Worm (Caenorhabditis elegans) whole organism, young adult: ENCODE data around the gene C08A9.3.

ENCODE experiments used
- B0336.3 ChIP-seq: fragments of 200-800 bp; sonication (Bioruptor generic); IDR thresholded peaks from 2 replicates; pipeline ENCODE4 v1.3.6; 2022; ENCODE audit warnings: missing genetic modification characterization, missing compliant biosample characterization
- C06A6.2 ChIP-seq: fragments of 200-800 bp; sonication (Bioruptor generic); conservative IDR thresholded peaks from 2 replicates; pipeline ENCODE4 v1.3.6; 2022; ENCODE audit warnings: missing genetic modification characterization, missing compliant biosample characterization
- C17E4.6 ChIP-seq: fragments of 200-800 bp; sonication (Bioruptor generic); IDR thresholded peaks from 2 replicates; pipeline ENCODE4 v1.3.6; 2022; ENCODE audit warnings: missing genetic modification reagents, missing genetic modification characterization, missing compliant biosample characterization
- D2030.7 ChIP-seq: fragments of 200-800 bp; sonication (Bioruptor generic); IDR thresholded peaks from 2 replicates; pipeline ENCODE4 v1.3.6; 2022; ENCODE audit warnings: missing genetic modification reagents, missing genetic modification characterization, missing compliant biosample characterization
- F10E7.11 ChIP-seq: sonication (generic microtip); optimal IDR thresholded peaks from 2 replicates; lab custom pipeline; 2017; ENCODE audit warnings: mild to moderate bottlenecking, missing genetic modification characterization, moderate library complexity, missing compliant biosample characterization
- F55B11.4 ChIP-seq: sonication (generic microtip); optimal IDR thresholded peaks from 2 replicates; lab custom pipeline; 2016; ENCODE audit warnings: missing compliant biosample characterization, missing genetic modification characterization, borderline replicate concordance; ENCODE audit not compliant: insufficient read depth
- T26A5.8 ChIP-seq: sonication (generic microtip); optimal IDR thresholded peaks from 2 replicates; lab custom pipeline; 2016; ENCODE audit warnings: missing genetic modification characterization, missing compliant biosample characterization
- Y95B8A.8 ChIP-seq: fragments of 200-800 bp; sonication (Bioruptor generic); IDR thresholded peaks from 2 replicates; pipeline ENCODE4 v1.3.6; 2022; ENCODE audit warnings: missing genetic modification reagents, missing genetic modification characterization, missing compliant biosample characterization
- ama-1 ChIP-seq, 3 experiments: fragments of 150-350 bp in 1 of 3; sonication (generic microtip) in 2 of 3; optimal IDR thresholded peaks; 2 replicates each; lab custom pipeline; 2014 to 2018; ENCODE audit warnings: missing biosample characterization in 2 of 3, missing genetic modification characterization in 2 of 3, missing genetic modification reagents in 2 of 3
- aptf-3 ChIP-seq: fragments of 200-800 bp; sonication (Bioruptor generic); IDR thresholded peaks from 2 replicates; pipeline ENCODE4 v1.3.6; 2022; ENCODE audit warnings: missing genetic modification characterization, missing compliant biosample characterization
- athp-1 ChIP-seq: sonication (generic microtip); optimal IDR thresholded peaks from 2 replicates; lab custom pipeline; 2017; ENCODE audit warnings: mild to moderate bottlenecking, missing genetic modification characterization, missing compliant biosample characterization
- attf-5 ChIP-seq: fragments of 200-800 bp; sonication (Bioruptor generic); optimal IDR thresholded peaks from 2 replicates; lab custom pipeline; 2018; ENCODE audit warnings: mild to moderate bottlenecking, missing genetic modification characterization, missing compliant biosample characterization
- bed-1 ChIP-seq: fragments of 200-800 bp; sonication (Bioruptor generic); IDR thresholded peaks from 2 replicates; pipeline ENCODE4 v1.3.6; 2022; ENCODE audit warnings: missing genetic modification reagents, missing genetic modification characterization, missing compliant biosample characterization
- cebp-2 ChIP-seq: fragments of 200-800 bp; sonication (Bioruptor generic); IDR thresholded peaks from 2 replicates; pipeline ENCODE4 v1.3.6; 2022; ENCODE audit warnings: missing genetic modification characterization, missing compliant biosample characterization
- ceh-100 ChIP-seq: fragments of 200-800 bp; sonication (Bioruptor generic); IDR thresholded peaks from 2 replicates; pipeline ENCODE4 v1.3.6; 2022; ENCODE audit warnings: missing genetic modification reagents, missing genetic modification characterization, missing compliant biosample characterization
- ceh-27 ChIP-seq: fragments of 200-800 bp; sonication (Bioruptor generic); optimal IDR thresholded peaks from 2 replicates; lab custom pipeline; 2018; ENCODE audit warnings: mild to moderate bottlenecking, missing genetic modification characterization, moderate library complexity, missing compliant biosample characterization
- ceh-40 ChIP-seq: fragments of 200-800 bp; sonication (Bioruptor generic); IDR thresholded peaks from 2 replicates; pipeline ENCODE4 v1.3.6; 2022; ENCODE audit warnings: missing genetic modification characterization, missing compliant biosample characterization
- chd-7 ChIP-seq: sonication (generic microtip); optimal IDR thresholded peaks from 2 replicates; lab custom pipeline; 2016; ENCODE audit warnings: mild to moderate bottlenecking, missing genetic modification characterization, moderate library complexity, missing compliant biosample characterization
- ekl-4 ChIP-seq: fragments of 200-800 bp; sonication (Bioruptor generic); IDR thresholded peaks from 2 replicates; pipeline ENCODE4 v1.3.6; 2022; ENCODE audit warnings: missing genetic modification reagents, missing genetic modification characterization, missing compliant biosample characterization
- ets-4 ChIP-seq: fragments of 200-800 bp; sonication (Bioruptor generic); optimal IDR thresholded peaks from 2 replicates; lab custom pipeline; 2018; ENCODE audit warnings: mild to moderate bottlenecking, missing genetic modification characterization, missing compliant biosample characterization
- hlh-26 ChIP-seq: fragments of 200-800 bp; sonication (Bioruptor generic); conservative IDR thresholded peaks from 2 replicates; pipeline ENCODE4 v1.3.6; 2022; ENCODE audit warnings: missing genetic modification reagents, missing genetic modification characterization, missing compliant biosample characterization
- hmg-1.2 ChIP-seq: fragments of 200-800 bp; sonication (Bioruptor generic); IDR thresholded peaks from 2 replicates; pipeline ENCODE4 v1.3.6; 2022; ENCODE audit warnings: missing genetic modification reagents, missing genetic modification characterization, missing compliant biosample characterization
- lag-1 ChIP-seq: fragments of 200-800 bp; sonication (Bioruptor generic); IDR thresholded peaks from 2 replicates; pipeline ENCODE4 v1.3.6; 2022; ENCODE audit warnings: missing genetic modification reagents, missing genetic modification characterization, missing compliant biosample characterization
- let-607 ChIP-seq, 2 experiments: fragments of 200-800 bp in 1 of 2; sonication (Bioruptor generic) in 1 of 2; sonication (generic microtip) in 1 of 2; optimal IDR thresholded peaks; 2 replicates each; lab custom pipeline; 2016 to 2018; ENCODE audit warnings: mild to moderate bottlenecking in 2 of 2, missing compliant biosample characterization in 2 of 2, missing genetic modification characterization in 2 of 2, moderate library complexity in 2 of 2, missing genotype in 1 of 2
- lin-26 ChIP-seq: fragments of 200-800 bp; sonication (Bioruptor generic); IDR thresholded peaks from 2 replicates; pipeline ENCODE4 v1.3.6; 2022; ENCODE audit warnings: missing genetic modification reagents, missing genetic modification characterization, missing compliant biosample characterization
- lin-35 ChIP-seq, 3 experiments: fragments of 150-350 bp in 2 of 3; sonication (generic microtip) in 1 of 3; optimal IDR thresholded peaks; 2 replicates each; lab custom pipeline; 2014 to 2018; ENCODE audit warnings: missing biosample characterization in 3 of 3, missing genetic modification characterization in 3 of 3, missing genetic modification reagents in 3 of 3
- lin-40 ChIP-seq: sonication (generic microtip); optimal IDR thresholded peaks from 2 replicates; lab custom pipeline; 2016; ENCODE audit warnings: missing genetic modification characterization, mild to moderate bottlenecking, missing compliant biosample characterization, missing genotype, missing genetic modification reagents
- lir-1 ChIP-seq: fragments of 200-800 bp; sonication (Bioruptor generic); conservative IDR thresholded peaks from 2 replicates; pipeline ENCODE4 v1.3.6; 2022; ENCODE audit warnings: missing genetic modification reagents, missing genetic modification characterization, missing compliant biosample characterization
- lsy-27 ChIP-seq: sonication (generic microtip); optimal IDR thresholded peaks from 2 replicates; lab custom pipeline; 2017; ENCODE audit warnings: missing genetic modification characterization, mild to moderate bottlenecking, missing compliant biosample characterization, antibody characterized with exemption, missing genotype, borderline replicate concordance; ENCODE audit not compliant: insufficient read depth
- madf-6 ChIP-seq: fragments of 200-800 bp; sonication (Bioruptor generic); IDR thresholded peaks from 2 replicates; pipeline ENCODE4 v1.3.6; 2022; ENCODE audit warnings: missing genetic modification reagents, missing genetic modification characterization, missing compliant biosample characterization
- madf-8 ChIP-seq: fragments of 200-800 bp; sonication (Bioruptor generic); conservative IDR thresholded peaks from 2 replicates; pipeline ENCODE4 v1.3.6; 2022; ENCODE audit warnings: missing genetic modification reagents, missing genetic modification characterization, missing compliant biosample characterization
- mel-28 ChIP-seq: sonication (generic microtip); optimal IDR thresholded peaks from 2 replicates; lab custom pipeline; 2016; ENCODE audit warnings: borderline replicate concordance, mild to moderate bottlenecking, missing genetic modification characterization, missing compliant biosample characterization
- nhr-27 ChIP-seq: fragments of 200-800 bp; sonication (Bioruptor generic); optimal IDR thresholded peaks from 2 replicates; lab custom pipeline; 2018; ENCODE audit warnings: mild to moderate bottlenecking, missing genetic modification characterization, moderate library complexity, missing compliant biosample characterization
- nhr-90 ChIP-seq: sonication (generic microtip); optimal IDR thresholded peaks from 2 replicates; lab custom pipeline; 2016; ENCODE audit warnings: missing genotype, mild to moderate bottlenecking, missing genetic modification characterization, missing compliant biosample characterization
- pha-4 ChIP-seq: fragments of 150-350 bp; sonication (generic microtip); optimal IDR thresholded peaks from 2 replicates; lab custom pipeline; 2014; ENCODE audit warnings: missing biosample characterization, missing genetic modification reagents, missing genetic modification characterization
- rcor-1 ChIP-seq: fragments of 200-800 bp; sonication (Bioruptor generic); IDR thresholded peaks from 2 replicates; pipeline ENCODE4 v1.3.6; 2022; ENCODE audit warnings: missing genetic modification reagents, missing genetic modification characterization, missing compliant biosample characterization
- snpc-3.4 ChIP-seq: sonication (generic microtip); optimal IDR thresholded peaks from 2 replicates; lab custom pipeline; 2017; ENCODE audit warnings: missing genetic modification characterization, mild to moderate bottlenecking, missing compliant biosample characterization, antibody characterized with exemption, moderate library complexity, missing genotype, missing genetic modification reagents
- unc-130 ChIP-seq: sonication (generic microtip); optimal IDR thresholded peaks from 2 replicates; lab custom pipeline; 2016; ENCODE audit warnings: missing genetic modification reagents, missing genetic modification characterization, missing compliant biosample characterization
- zfh-2 ChIP-seq: fragments of 200-800 bp; sonication (Bioruptor generic); conservative IDR thresholded peaks from 2 replicates; pipeline ENCODE4 v1.3.6; 2022; ENCODE audit warnings: missing genetic modification reagents, missing genetic modification characterization, missing compliant biosample characterization
- ztf-3 ChIP-seq: fragments of 200-800 bp; sonication (Bioruptor generic); optimal IDR thresholded peaks from 2 replicates; lab custom pipeline; 2018; ENCODE audit warnings: mild to moderate bottlenecking, missing genetic modification characterization, missing compliant biosample characterization

The C08A9.3 gene

ce11 chrX:17045529-17045928 lies 47.6 kb downstream of the C08A9.3 start, which contains the start of gene C30G4.2:
TSS of gene C30G4.2 (minus strand) at chrX:17045629.
- no peak for TF ChIP-seq Y95B8A.8
- TF ChIP-seq F10E7.11 (tag; lab: Kevin White, UChicago): no peak
- no peak for TF ChIP-seq ekl-4
- no peak for TF ChIP-seq C06A6.2 (GFP tag; lab: Robert Waterston, UW)
- no peak for TF ChIP-seq C17E4.6
- TF ChIP-seq aptf-3 (GFP tag; lab: Robert Waterston, UW): no peak
- TF ChIP-seq hmg-1.2: no peak
- no peak for TF ChIP-seq zfh-2

ce11 chrX:17042946-17043345 lies 50.2 kb downstream of the C08A9.3 start, which contains the start of gene F35B3.7:
TSS of gene F35B3.7 (minus strand) at chrX:17043078.
- TF ChIP-seq unc-130 (no peak), T26A5.8 (tag; lab: Kevin White, UChicago) (no peak), pha-4 (tag; lab: Kevin White, UChicago) (no peak), madf-6 (no peak), ztf-3 (GFP tag; lab: Kevin White, UChicago) (no peak), lin-26 (no peak), athp-1 (tag; lab: Kevin White, UChicago) (no peak), chd-7 (tag; lab: Kevin White, UChicago) (no peak), hlh-26 (no peak), C06A6.2 (GFP tag; lab: Robert Waterston, UW) (no peak)
- TF ChIP-seq, all 124 proteins: peak for 0

ce11 chrX:17041571-17041970 lies 51.5 kb downstream of the C08A9.3 start:
- TF ChIP-seq nhr-27 (tag; lab: Kevin White, UChicago) (no peak), rcor-1 (GFP tag; lab: Robert Waterston, UW) (no peak), lin-35 (GFP tag; optimal IDR thresholded peaks at IDR 0.05; lab: Kevin White, UChicago) (no peak), ekl-4 (no peak), let-607 (tag; optimal IDR thresholded peaks at IDR 0.05; lab: Kevin White, UChicago) (no peak), ceh-100 (no peak)

ce11 chrX:17038616-17039015 lies 54.5 kb downstream of the C08A9.3 start:
- no peak for TF ChIP-seq nhr-90 (tag; lab: Kevin White, UChicago)
- TF ChIP-seq lin-40 (tag; lab: Kevin White, UChicago): no peak
- no peak for TF ChIP-seq attf-5 (GFP tag; lab: Kevin White, UChicago)
- TF ChIP-seq cebp-2 (GFP tag; lab: Robert Waterston, UW): no peak
- no peak for TF ChIP-seq ceh-40 (GFP tag; lab: Robert Waterston, UW)
- no peak for TF ChIP-seq ama-1 (optimal IDR thresholded peaks at IDR 0.05; lab: Kevin White, UChicago)
- no peak for TF ChIP-seq ama-1 (GFP tag; optimal IDR thresholded peaks at IDR 0.05; lab: Kevin White, UChicago)
- no peak for TF ChIP-seq snpc-3.4 (tag; lab: Kevin White, UChicago)
- no peak for TF ChIP-seq lag-1 (GFP tag; lab: Robert Waterston, UW)
- no peak for TF ChIP-seq bed-1 (GFP tag; lab: Robert Waterston, UW)
- no peak for TF ChIP-seq lsy-27
- no peak for TF ChIP-seq F55B11.4 (tag; lab: Kevin White, UChicago)
- no peak for TF ChIP-seq ets-4 (GFP tag; lab: Kevin White, UChicago)
- TF ChIP-seq mel-28 (tag; lab: Kevin White, UChicago): no peak
- TF ChIP-seq ceh-27 (GFP tag; lab: Kevin White, UChicago): no peak
- no peak for TF ChIP-seq D2030.7
- TF ChIP-seq madf-8: no peak
- no peak for TF ChIP-seq B0336.3 (GFP tag; lab: Robert Waterston, UW)
- no peak for TF ChIP-seq lir-1 (GFP tag; lab: Robert Waterston, UW)
- TF ChIP-seq lin-26: no peak
